Worm (Caenorhabditis elegans) whole organism, L4 larva: ENCODE results near the gene unc-61.

Source experiments
- D1046.2 ChIP-seq: fragments of 200-800 bp; sonication (Bioruptor generic); IDR thresholded peaks from 2 replicates; pipeline ENCODE4 v1.3.6; 2022; ENCODE audit warnings: missing genetic modification characterization, missing compliant biosample characterization
- F10B5.3 ChIP-seq: sonication (generic microtip); optimal IDR thresholded peaks from 2 replicates; lab custom pipeline; 2016; ENCODE audit warnings: mild to moderate bottlenecking, missing genetic modification characterization, missing compliant biosample characterization
- F37D6.2 ChIP-seq: sonication (generic microtip); optimal IDR thresholded peaks from 2 replicates; lab custom pipeline; 2016; ENCODE audit warnings: mild to moderate bottlenecking, missing genetic modification characterization, missing compliant biosample characterization
- R02D3.7 ChIP-seq: fragments of 150-350 bp; sonication (generic microtip); optimal IDR thresholded peaks from 3 replicates; lab custom pipeline; 2014; ENCODE audit warnings: missing biosample characterization, missing genetic modification characterization
- T20F7.1 ChIP-seq: fragments of 200-800 bp; sonication (Bioruptor generic); optimal IDR thresholded peaks from 2 replicates; lab custom pipeline; 2018; ENCODE audit warnings: mild to moderate bottlenecking, missing genetic modification characterization, missing compliant biosample characterization
- T26A8.4 ChIP-seq: fragments of 200-800 bp; sonication (Bioruptor generic); IDR thresholded peaks from 2 replicates; pipeline ENCODE4 v1.3.6; 2022; ENCODE audit warnings: missing genetic modification characterization, missing compliant biosample characterization
- aha-1 ChIP-seq: fragments of 150-350 bp; peaks from one replicate; lab custom pipeline; 2014; ENCODE audit warnings: missing biosample characterization, missing genetic modification characterization
- aly-2 ChIP-seq: sonication (generic microtip); optimal IDR thresholded peaks from 2 replicates; lab custom pipeline; 2018; ENCODE audit warnings: missing biosample characterization, missing genetic modification characterization
- attf-4 ChIP-seq: sonication (generic microtip); optimal IDR thresholded peaks from 3 replicates; lab custom pipeline; 2017; ENCODE audit warnings: missing biosample characterization, missing genetic modification characterization
- ceh-32 ChIP-seq: sonication (generic microtip); optimal IDR thresholded peaks from 2 replicates; lab custom pipeline; 2016; ENCODE audit warnings: mild to moderate bottlenecking, missing genetic modification characterization, missing compliant biosample characterization; ENCODE audit not compliant: poor library complexity
- ceh-82 ChIP-seq: sonication (generic microtip); optimal IDR thresholded peaks from 2 replicates; lab custom pipeline; 2017; ENCODE audit warnings: missing biosample characterization, missing genetic modification characterization
- ces-1 ChIP-seq: fragments of 150-350 bp; sonication (generic microtip); optimal IDR thresholded peaks from 4 replicates; lab custom pipeline; 2014; ENCODE audit warnings: missing biosample characterization, missing genetic modification reagents, missing genetic modification characterization
- cey-2 ChIP-seq: sonication (generic microtip); optimal IDR thresholded peaks from 3 replicates; lab custom pipeline; 2017; ENCODE audit warnings: missing genetic modification characterization, mild to moderate bottlenecking, missing compliant biosample characterization, antibody characterized with exemption, borderline replicate concordance; ENCODE audit not compliant: insufficient read depth
- daf-12 ChIP-seq: fragments of 150-350 bp; optimal IDR thresholded peaks from 2 replicates; lab custom pipeline; 2014; ENCODE audit warnings: missing biosample characterization, missing genetic modification reagents, missing genetic modification characterization
- daf-8 ChIP-seq: fragments of 200-800 bp; sonication (Bioruptor generic); IDR thresholded peaks from 2 replicates; pipeline ENCODE4 v1.3.6; 2022; ENCODE audit warnings: missing genetic modification characterization, missing compliant biosample characterization
- dmd-9 ChIP-seq: fragments of 200-800 bp; sonication (Bioruptor generic); IDR thresholded peaks from 2 replicates; pipeline ENCODE4 v1.3.6; 2022; ENCODE audit warnings: missing genetic modification reagents, missing genetic modification characterization, missing compliant biosample characterization
- dpl-1 ChIP-seq: fragments of 150-350 bp; optimal IDR thresholded peaks from 2 replicates; lab custom pipeline; 2014; ENCODE audit warnings: missing biosample characterization, missing genetic modification reagents, missing genetic modification characterization
- duxl-1 ChIP-seq: sonication (generic microtip); optimal IDR thresholded peaks from 2 replicates; lab custom pipeline; 2016; ENCODE audit warnings: mild to moderate bottlenecking, missing genetic modification characterization, moderate library complexity, missing compliant biosample characterization; ENCODE audit not compliant: poor library complexity
- dve-1 ChIP-seq: sonication (generic microtip); optimal IDR thresholded peaks from 2 replicates; lab custom pipeline; 2017; ENCODE audit warnings: antibody characterized with exemption, mild to moderate bottlenecking, missing genetic modification characterization, missing compliant biosample characterization; ENCODE audit not compliant: insufficient read depth
- egl-27 ChIP-seq: sonication (generic microtip); optimal IDR thresholded peaks from 3 replicates; lab custom pipeline; 2017; ENCODE audit warnings: missing biosample characterization, missing genetic modification reagents, missing genetic modification characterization
- fkh-10 ChIP-seq: fragments of 150-350 bp; optimal IDR thresholded peaks from 2 replicates; lab custom pipeline; 2014; ENCODE audit warnings: missing biosample characterization, missing genetic modification reagents, missing genetic modification characterization
- hif-1 ChIP-seq, 2 experiments: sonication (generic microtip); optimal IDR thresholded peaks; 2 replicates each; lab custom pipeline; 2016 to 2017; ENCODE audit warnings: missing compliant biosample characterization in 2 of 2, missing genetic modification characterization in 2 of 2, missing genetic modification reagents in 2 of 2, missing genotype in 2 of 2, mild to moderate bottlenecking in 1 of 2
- lin-1 ChIP-seq: fragments of 200-800 bp; sonication (Bioruptor generic); IDR thresholded peaks from 2 replicates; pipeline ENCODE4 v1.3.6; 2022; ENCODE audit warnings: missing genetic modification reagents, missing genetic modification characterization, missing compliant biosample characterization
- lin-13 ChIP-seq: fragments of 150-350 bp; optimal IDR thresholded peaks from 2 replicates; lab custom pipeline; 2014; ENCODE audit warnings: missing biosample characterization, missing genetic modification reagents, missing genetic modification characterization
- lin-15B ChIP-seq: fragments of 150-350 bp; sonication (generic microtip); optimal IDR thresholded peaks from 3 replicates; lab custom pipeline; 2014; ENCODE audit warnings: missing biosample characterization, missing genetic modification characterization
- lin-39 ChIP-seq: fragments of 150-350 bp; optimal IDR thresholded peaks from 2 replicates; lab custom pipeline; 2014; ENCODE audit warnings: missing biosample characterization, missing genetic modification reagents, missing genetic modification characterization
- madf-9 ChIP-seq: fragments of 200-800 bp; sonication (Bioruptor generic); conservative IDR thresholded peaks from 2 replicates; pipeline ENCODE4 v1.3.6; 2022; ENCODE audit warnings: missing genetic modification reagents, missing genetic modification characterization, missing compliant biosample characterization
- nhr-102 ChIP-seq: sonication (generic microtip); optimal IDR thresholded peaks from 2 replicates; lab custom pipeline; 2016; ENCODE audit warnings: mild to moderate bottlenecking, missing genetic modification characterization, moderate library complexity, missing compliant biosample characterization
- nhr-11 ChIP-seq: fragments of 150-350 bp; optimal IDR thresholded peaks from 2 replicates; lab custom pipeline; 2014; ENCODE audit warnings: missing biosample characterization, missing genetic modification characterization
- nhr-111 ChIP-seq: fragments of 200-800 bp; sonication (Bioruptor generic); optimal IDR thresholded peaks from 2 replicates; lab custom pipeline; 2018; ENCODE audit warnings: mild to moderate bottlenecking, missing genetic modification characterization, missing compliant biosample characterization
- nhr-6 ChIP-seq: fragments of 150-350 bp; optimal IDR thresholded peaks from 2 replicates; lab custom pipeline; 2014; ENCODE audit warnings: missing biosample characterization, missing genetic modification characterization
- nhr-76 ChIP-seq: fragments of 150-350 bp; optimal IDR thresholded peaks from 2 replicates; lab custom pipeline; 2014; ENCODE audit warnings: missing biosample characterization, missing genetic modification characterization
- php-3 ChIP-seq: fragments of 200-800 bp; sonication (Bioruptor generic); IDR thresholded peaks from 2 replicates; pipeline ENCODE4 v1.3.6; 2022; ENCODE audit warnings: missing genetic modification reagents, missing genetic modification characterization, missing compliant biosample characterization
- saeg-2 ChIP-seq: fragments of 200-800 bp; sonication (Bioruptor generic); IDR thresholded peaks from 2 replicates; pipeline ENCODE4 v1.3.6; 2022; ENCODE audit warnings: missing genetic modification reagents, missing genetic modification characterization, missing compliant biosample characterization
- sdz-12 ChIP-seq: fragments of 200-800 bp; sonication (Bioruptor generic); optimal IDR thresholded peaks from 2 replicates; lab custom pipeline; 2018; ENCODE audit warnings: mild to moderate bottlenecking, missing genetic modification characterization, missing compliant biosample characterization
- skn-1 ChIP-seq: fragments of 150-350 bp; optimal IDR thresholded peaks from 2 replicates; lab custom pipeline; 2014; ENCODE audit warnings: missing biosample characterization, missing genetic modification characterization
- snpc-1.2 ChIP-seq: fragments of 200-800 bp; sonication (Bioruptor generic); IDR thresholded peaks from 2 replicates; pipeline ENCODE4 v1.3.6; 2022; ENCODE audit warnings: missing genetic modification reagents, missing genetic modification characterization, missing compliant biosample characterization
- spr-3 ChIP-seq: fragments of 200-800 bp; sonication (Bioruptor generic); optimal IDR thresholded peaks from 2 replicates; lab custom pipeline; 2018; ENCODE audit warnings: mild to moderate bottlenecking, missing genetic modification characterization, missing compliant biosample characterization
- tra-1 ChIP-seq: fragments of 200-800 bp; sonication (Bioruptor generic); IDR thresholded peaks from 2 replicates; pipeline ENCODE4 v1.3.6; 2022; ENCODE audit warnings: missing genetic modification reagents, missing genetic modification characterization, missing compliant biosample characterization
- unc-62 ChIP-seq, 3 experiments: fragments of 150-350 bp in 1 of 3; sonication (generic microtip); optimal IDR thresholded peaks in 2 of 3; peaks in 1 of 3; 1 replicate in 1 of 3; 2 replicates in 2 of 3; lab custom pipeline; 2014 to 2017; ENCODE audit warnings: missing biosample characterization in 3 of 3, missing genetic modification characterization in 3 of 3, missing genetic modification reagents in 3 of 3, missing genotype in 1 of 3
- vab-7 ChIP-seq: fragments of 200-800 bp; sonication (Bioruptor generic); IDR thresholded peaks from 2 replicates; pipeline ENCODE4 v1.3.6; 2022; ENCODE audit warnings: missing genetic modification reagents, missing genetic modification characterization, missing compliant biosample characterization
- zfp-2 ChIP-seq: sonication (generic microtip); optimal IDR thresholded peaks from 2 replicates; lab custom pipeline; 2016; ENCODE audit warnings: mild to moderate bottlenecking, missing genetic modification characterization, missing compliant biosample characterization
- zfp-3 ChIP-seq: fragments of 200-800 bp; sonication (Bioruptor generic); conservative IDR thresholded peaks from 2 replicates; pipeline ENCODE4 v1.3.6; 2022; ENCODE audit warnings: missing genetic modification reagents, missing genetic modification characterization, missing compliant biosample characterization
- zip-11 ChIP-seq: fragments of 200-800 bp; sonication (Bioruptor generic); IDR thresholded peaks from 2 replicates; pipeline ENCODE4 v1.3.6; 2022; ENCODE audit warnings: missing genetic modification characterization, missing compliant biosample characterization

The unc-61 gene

ce11 chrV:14707958-14708357, 26.1 kb downstream of the unc-61 start, which contains the start of gene R08A2.9:
TSS of gene R08A2.9 (plus strand) at chrV:14708258.
- TF ChIP-seq vab-7 (GFP tag; lab: Robert Waterston, UW) (no peak), ces-1 (GFP tag; lab: Kevin White, UChicago) (no peak), sdz-12 (no peak), nhr-76 (tag; lab: Kevin White, UChicago) (no peak), fkh-10 (no peak), tra-1 (GFP tag; lab: Robert Waterston, UW) (no peak), D1046.2 (GFP tag; lab: Robert Waterston, UW) (no peak)

DNA sequence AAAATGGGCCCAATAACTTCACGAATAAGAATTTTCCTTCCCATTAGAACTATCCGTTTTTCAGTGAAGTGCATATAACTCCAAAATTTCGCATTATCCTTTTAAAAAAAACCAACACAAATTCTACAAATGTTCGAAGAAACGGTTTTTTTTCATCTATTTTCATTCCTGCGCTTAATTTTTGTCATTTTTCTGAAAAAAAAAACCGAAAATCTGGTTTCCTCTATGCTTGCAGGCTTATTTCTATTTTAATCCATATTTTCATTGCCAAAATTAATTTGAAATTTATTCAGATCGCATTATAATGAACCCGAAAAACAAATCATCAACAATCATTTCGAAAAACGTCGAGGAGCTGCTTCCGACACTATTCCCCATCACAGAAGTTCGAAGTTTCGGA, 35.4 kb downstream of the unc-61 start, which contains the start of gene set-5:
TSS of gene set-5 (plus strand) at position 301 of the 400 bp plus-strand sequence.
- no peak for TF ChIP-seq vab-7 (GFP tag; lab: Robert Waterston, UW)
- peak; percentile 26 for TF ChIP-seq aha-1 (tag; lab: Kevin White, UChicago)

ce11 chrV:14698005-14698404, 36.0 kb downstream of the unc-61 start:
- no peak for TF ChIP-seq daf-12
- no peak for TF ChIP-seq ceh-82 (tag; lab: Kevin White, UChicago)
- TF ChIP-seq zip-11 (GFP tag; lab: Robert Waterston, UW), result no peak
- no peak for TF ChIP-seq saeg-2 (GFP tag; lab: Robert Waterston, UW)
- no peak for TF ChIP-seq dve-1
- no peak for TF ChIP-seq nhr-6
- TF ChIP-seq skn-1 (tag; lab: Kevin White, UChicago), result no peak
- TF ChIP-seq duxl-1 (tag; lab: Kevin White, UChicago), result no peak
- no peak for TF ChIP-seq T26A8.4
- no peak for TF ChIP-seq zfp-3 (GFP tag; lab: Robert Waterston, UW)
- TF ChIP-seq F37D6.2, result no peak
- TF ChIP-seq spr-3 (GFP tag; lab: Kevin White, UChicago), result no peak
- no peak for TF ChIP-seq R02D3.7
- no peak for TF ChIP-seq nhr-76 (tag; lab: Kevin White, UChicago)
- TF ChIP-seq nhr-102 (tag; lab: Kevin White, UChicago), result no peak

- TF ChIP-seq dmd-9 (no peak), dpl-1 (GFP tag; lab: Kevin White, UChicago) (peak; percentile 51), ces-1 (GFP tag; lab: Kevin White, UChicago) (no peak), snpc-1.2 (GFP tag; lab: Robert Waterston, UW) (no peak), madf-9 (GFP tag; lab: Robert Waterston, UW) (no peak), sdz-12 (no peak), nhr-11 (tag; lab: Kevin White, UChicago) (peak; percentile 83), spr-3 (GFP tag; lab: Kevin White, UChicago) (no peak), lin-13 (GFP tag; lab: Kevin White, UChicago) (peak; percentile 58), egl-27 (tag; lab: Kevin White, UChicago) (no peak), zfp-2 (tag; lab: Kevin White, UChicago) (no peak), aly-2 (tag; lab: Kevin White, UChicago) (no peak), duxl-1 (tag; lab: Kevin White, UChicago) (peak; percentile 43), lin-39 (tag; lab: Kevin White, UChicago) (no peak), php-3 (GFP tag; lab: Robert Waterston, UW) (no peak), hif-1 (tag; optimal IDR thresholded peaks at IDR 0.05; lab: Kevin White, UChicago) (peak in 1 of 2 experiments; percentile 68), ceh-32 (tag; lab: Kevin White, UChicago) (no peak), attf-4 (tag; lab: Kevin White, UChicago) (no peak), unc-62 (GFP tag; optimal IDR thresholded peaks at IDR 0.05 in 1 of 2; lab: Kevin White, UChicago) (no peak), unc-62 (tag; optimal IDR thresholded peaks at IDR 0.05; lab: Kevin White, UChicago) (no peak), F10B5.3 (peak; percentile 50), nhr-111 (GFP tag; lab: Kevin White, UChicago) (no peak), lin-15B (tag; lab: Kevin White, UChicago) (no peak), T20F7.1 (GFP tag; lab: Kevin White, UChicago) (no peak), D1046.2 (GFP tag; lab: Robert Waterston, UW) (no peak), R02D3.7 (no peak), daf-8 (no peak), cey-2 (tag; lab: Kevin White, UChicago) (peak; percentile 24), lin-1 (GFP tag; lab: Robert Waterston, UW) (peak; percentile 54; the same call in 1 of the 2 replicates)
These were observed 37.3 kb downstream of the unc-61 start, which contains the start of gene unc-112 for ce11 chrV:14696604-14697307. TSS of gene unc-112 (minus strand) at chrV:14696654.
